Worm (Caenorhabditis elegans) whole organism, L4 larva: Measurements from ENCODE around the gene nhr-208.

Source experiments
- F10B5.3 ChIP-seq: sonication (generic microtip); optimal IDR thresholded peaks from 2 replicates; lab custom pipeline; 2016; ENCODE audit warnings: mild to moderate bottlenecking, missing genetic modification characterization, missing compliant biosample characterization
- F26F4.8 ChIP-seq: fragments of 200-800 bp; sonication (Bioruptor generic); conservative IDR thresholded peaks from 2 replicates; pipeline ENCODE4 v1.3.6; 2022; ENCODE audit warnings: missing genetic modification characterization, missing compliant biosample characterization
- F37D6.2 ChIP-seq: sonication (generic microtip); optimal IDR thresholded peaks from 2 replicates; lab custom pipeline; 2016; ENCODE audit warnings: mild to moderate bottlenecking, missing genetic modification characterization, missing compliant biosample characterization
- F49E8.2 ChIP-seq: sonication (generic microtip); optimal IDR thresholded peaks from 2 replicates; lab custom pipeline; 2016; ENCODE audit warnings: missing compliant biosample characterization, mild to moderate bottlenecking, missing genetic modification characterization, borderline replicate concordance
- R02D3.7 ChIP-seq: fragments of 150-350 bp; sonication (generic microtip); optimal IDR thresholded peaks from 3 replicates; lab custom pipeline; 2014; ENCODE audit warnings: missing biosample characterization, missing genetic modification characterization
- Y105C5A.15 ChIP-seq: fragments of 200-800 bp; sonication (Bioruptor generic); IDR thresholded peaks from 2 replicates; pipeline ENCODE4 v1.3.6; 2022; ENCODE audit warnings: missing genetic modification characterization, missing compliant biosample characterization
- ZK337.2 ChIP-seq: fragments of 200-800 bp; sonication (Bioruptor generic); IDR thresholded peaks from 2 replicates; pipeline ENCODE4 v1.3.6; 2022; ENCODE audit warnings: missing genetic modification reagents, missing genetic modification characterization, missing compliant biosample characterization
- ZK546.5 ChIP-seq, 2 experiments: sonication (generic microtip); optimal IDR thresholded peaks; 2 replicates each; lab custom pipeline; 2017; ENCODE audit warnings: missing biosample characterization in 2 of 2, missing genetic modification characterization in 2 of 2
- aha-1 ChIP-seq: fragments of 150-350 bp; peaks from one replicate; lab custom pipeline; 2014; ENCODE audit warnings: missing biosample characterization, missing genetic modification characterization
- ama-1 ChIP-seq: fragments of 150-350 bp; optimal IDR thresholded peaks from 2 replicates; lab custom pipeline; 2014; ENCODE audit warnings: inconsistent platforms, mixed read lengths
- attf-4 ChIP-seq: sonication (generic microtip); optimal IDR thresholded peaks from 3 replicates; lab custom pipeline; 2017; ENCODE audit warnings: missing biosample characterization, missing genetic modification characterization
- ceh-20 ChIP-seq: fragments of 200-800 bp; sonication (Bioruptor generic); IDR thresholded peaks from 2 replicates; pipeline ENCODE4 v1.3.6; 2022; ENCODE audit warnings: missing genetic modification reagents, missing genetic modification characterization, missing compliant biosample characterization
- ceh-28 ChIP-seq: fragments of 150-350 bp; optimal IDR thresholded peaks from 2 replicates; lab custom pipeline; 2014; ENCODE audit warnings: missing biosample characterization, missing genetic modification reagents, missing genetic modification characterization
- ceh-32 ChIP-seq: sonication (generic microtip); optimal IDR thresholded peaks from 2 replicates; lab custom pipeline; 2016; ENCODE audit warnings: mild to moderate bottlenecking, missing genetic modification characterization, missing compliant biosample characterization; ENCODE audit not compliant: poor library complexity
- ceh-44 ChIP-seq: fragments of 200-800 bp; sonication (Bioruptor generic); IDR thresholded peaks from 2 replicates; pipeline ENCODE4 v1.3.6; 2022; ENCODE audit warnings: missing genetic modification reagents, missing genetic modification characterization, missing compliant biosample characterization
- ceh-82 ChIP-seq: sonication (generic microtip); optimal IDR thresholded peaks from 2 replicates; lab custom pipeline; 2017; ENCODE audit warnings: missing biosample characterization, missing genetic modification characterization
- ces-1 ChIP-seq: fragments of 150-350 bp; sonication (generic microtip); optimal IDR thresholded peaks from 4 replicates; lab custom pipeline; 2014; ENCODE audit warnings: missing biosample characterization, missing genetic modification reagents, missing genetic modification characterization
- daf-12 ChIP-seq: fragments of 150-350 bp; optimal IDR thresholded peaks from 2 replicates; lab custom pipeline; 2014; ENCODE audit warnings: missing biosample characterization, missing genetic modification reagents, missing genetic modification characterization
- daf-19 ChIP-seq: fragments of 200-800 bp; sonication (Bioruptor generic); conservative IDR thresholded peaks from 2 replicates; pipeline ENCODE4 v1.3.6; 2022; ENCODE audit warnings: missing genetic modification characterization, missing compliant biosample characterization
- dmd-9 ChIP-seq: fragments of 200-800 bp; sonication (Bioruptor generic); IDR thresholded peaks from 2 replicates; pipeline ENCODE4 v1.3.6; 2022; ENCODE audit warnings: missing genetic modification reagents, missing genetic modification characterization, missing compliant biosample characterization
- duxl-1 ChIP-seq: sonication (generic microtip); optimal IDR thresholded peaks from 2 replicates; lab custom pipeline; 2016; ENCODE audit warnings: mild to moderate bottlenecking, missing genetic modification characterization, moderate library complexity, missing compliant biosample characterization; ENCODE audit not compliant: poor library complexity
- egl-27 ChIP-seq: sonication (generic microtip); optimal IDR thresholded peaks from 3 replicates; lab custom pipeline; 2017; ENCODE audit warnings: missing biosample characterization, missing genetic modification reagents, missing genetic modification characterization
- egl-43 ChIP-seq: fragments of 200-800 bp; sonication (Bioruptor generic); IDR thresholded peaks from 2 replicates; pipeline ENCODE4 v1.3.6; 2022; ENCODE audit warnings: missing genetic modification reagents, missing genetic modification characterization, missing compliant biosample characterization
- gei-8 ChIP-seq: fragments of 200-800 bp; sonication (Bioruptor generic); optimal IDR thresholded peaks from 2 replicates; lab custom pipeline; 2018; ENCODE audit warnings: mild to moderate bottlenecking, missing genetic modification characterization, missing compliant biosample characterization
- hif-1 ChIP-seq, 2 experiments: sonication (generic microtip); optimal IDR thresholded peaks; 2 replicates each; lab custom pipeline; 2016 to 2017; ENCODE audit warnings: missing compliant biosample characterization in 2 of 2, missing genetic modification characterization in 2 of 2, missing genetic modification reagents in 2 of 2, missing genotype in 2 of 2, mild to moderate bottlenecking in 1 of 2
- hlh-30 ChIP-seq: sonication (generic microtip); optimal IDR thresholded peaks from 2 replicates; lab custom pipeline; 2017; ENCODE audit warnings: antibody characterized with exemption, mild to moderate bottlenecking, missing genetic modification characterization, missing compliant biosample characterization; ENCODE audit not compliant: insufficient read depth
- jun-1 ChIP-seq: fragments of 150-350 bp; optimal IDR thresholded peaks from 2 replicates; lab custom pipeline; 2014; ENCODE audit warnings: missing biosample characterization, missing genetic modification reagents, missing genetic modification characterization
- lim-7 ChIP-seq: fragments of 200-800 bp; sonication (Bioruptor generic); IDR thresholded peaks from 2 replicates; pipeline ENCODE4 v1.3.6; 2022; ENCODE audit warnings: missing genetic modification characterization, missing compliant biosample characterization
- lin-13 ChIP-seq: fragments of 150-350 bp; optimal IDR thresholded peaks from 2 replicates; lab custom pipeline; 2014; ENCODE audit warnings: missing biosample characterization, missing genetic modification reagents, missing genetic modification characterization
- lin-38 ChIP-seq: fragments of 200-800 bp; sonication (Bioruptor generic); IDR thresholded peaks from 2 replicates; pipeline ENCODE4 v1.3.6; 2022; ENCODE audit warnings: missing genetic modification reagents, missing genetic modification characterization, missing compliant biosample characterization
- lin-39 ChIP-seq: fragments of 150-350 bp; optimal IDR thresholded peaks from 2 replicates; lab custom pipeline; 2014; ENCODE audit warnings: missing biosample characterization, missing genetic modification reagents, missing genetic modification characterization
- lsy-2 ChIP-seq, 2 experiments: fragments of 150-350 bp in 1 of 2; sonication (generic microtip) in 1 of 2; optimal IDR thresholded peaks; 2 replicates each; lab custom pipeline; 2014 to 2017; ENCODE audit warnings: missing biosample characterization in 2 of 2, missing genetic modification characterization in 2 of 2
- mdt-29 ChIP-seq: fragments of 200-800 bp; sonication (Bioruptor generic); IDR thresholded peaks from 2 replicates; pipeline ENCODE4 v1.3.6; 2022; ENCODE audit warnings: missing genetic modification reagents, missing genetic modification characterization, missing compliant biosample characterization
- nhr-10 ChIP-seq: fragments of 150-350 bp; optimal IDR thresholded peaks from 2 replicates; lab custom pipeline; 2014; ENCODE audit warnings: missing biosample characterization, missing genetic modification characterization
- nhr-111 ChIP-seq: fragments of 200-800 bp; sonication (Bioruptor generic); optimal IDR thresholded peaks from 2 replicates; lab custom pipeline; 2018; ENCODE audit warnings: mild to moderate bottlenecking, missing genetic modification characterization, missing compliant biosample characterization
- nhr-25 ChIP-seq: sonication (generic microtip); optimal IDR thresholded peaks from 2 replicates; lab custom pipeline; 2017; ENCODE audit warnings: missing genetic modification characterization, mild to moderate bottlenecking, missing compliant biosample characterization, antibody characterized with exemption, moderate library complexity, borderline replicate concordance; ENCODE audit not compliant: insufficient read depth
- nhr-76 ChIP-seq: fragments of 150-350 bp; optimal IDR thresholded peaks from 2 replicates; lab custom pipeline; 2014; ENCODE audit warnings: missing biosample characterization, missing genetic modification characterization
- pha-4 ChIP-seq, 2 experiments: fragments of 150-350 bp in 1 of 2; fragments of 200-800 bp in 1 of 2; sonication (Bioruptor generic) in 1 of 2; IDR thresholded peaks in 1 of 2; optimal IDR thresholded peaks in 1 of 2; 2 replicates each; pipeline versions ENCODE4 v1.3.6 to Lab custom; 2014 to 2022; ENCODE audit warnings: missing genetic modification characterization in 2 of 2, missing genetic modification reagents in 2 of 2, missing biosample characterization in 1 of 2, missing compliant biosample characterization in 1 of 2
- saeg-2 ChIP-seq: fragments of 200-800 bp; sonication (Bioruptor generic); IDR thresholded peaks from 2 replicates; pipeline ENCODE4 v1.3.6; 2022; ENCODE audit warnings: missing genetic modification reagents, missing genetic modification characterization, missing compliant biosample characterization
- snpc-4 ChIP-seq: fragments of 150-350 bp; optimal IDR thresholded peaks from 2 replicates; lab custom pipeline; 2014; ENCODE audit warnings: missing biosample characterization, missing genetic modification characterization
- spr-1 ChIP-seq: sonication (generic microtip); optimal IDR thresholded peaks from 2 replicates; lab custom pipeline; 2016; ENCODE audit warnings: mild to moderate bottlenecking, missing genetic modification characterization, missing compliant biosample characterization
- spr-3 ChIP-seq: fragments of 200-800 bp; sonication (Bioruptor generic); optimal IDR thresholded peaks from 2 replicates; lab custom pipeline; 2018; ENCODE audit warnings: mild to moderate bottlenecking, missing genetic modification characterization, missing compliant biosample characterization
- unc-39 ChIP-seq: sonication (generic microtip); optimal IDR thresholded peaks from 2 replicates; lab custom pipeline; 2017; ENCODE audit warnings: missing biosample characterization, missing genetic modification characterization
- unc-62 ChIP-seq, 3 experiments: fragments of 150-350 bp in 1 of 3; sonication (generic microtip); optimal IDR thresholded peaks in 2 of 3; peaks in 1 of 3; 1 replicate in 1 of 3; 2 replicates in 2 of 3; lab custom pipeline; 2014 to 2017; ENCODE audit warnings: missing biosample characterization in 3 of 3, missing genetic modification characterization in 3 of 3, missing genetic modification reagents in 3 of 3, missing genotype in 1 of 3
- vab-7 ChIP-seq: fragments of 200-800 bp; sonication (Bioruptor generic); IDR thresholded peaks from 2 replicates; pipeline ENCODE4 v1.3.6; 2022; ENCODE audit warnings: missing genetic modification reagents, missing genetic modification characterization, missing compliant biosample characterization
- zfp-2 ChIP-seq: sonication (generic microtip); optimal IDR thresholded peaks from 2 replicates; lab custom pipeline; 2016; ENCODE audit warnings: mild to moderate bottlenecking, missing genetic modification characterization, missing compliant biosample characterization
- zip-2 ChIP-seq: fragments of 150-350 bp; optimal IDR thresholded peaks from 2 replicates; lab custom pipeline; 2014; ENCODE audit warnings: missing biosample characterization, missing genetic modification characterization
- ztf-11 ChIP-seq: fragments of 150-350 bp; optimal IDR thresholded peaks from 2 replicates; lab custom pipeline; 2014; ENCODE audit warnings: missing biosample characterization, missing genetic modification characterization
- ztf-7 ChIP-seq: fragments of 150-350 bp; optimal IDR thresholded peaks from 2 replicates; lab custom pipeline; 2014; ENCODE audit warnings: missing biosample characterization, missing genetic modification characterization

The nhr-208 gene

ce11 chrV:12063036-12063435, 31.1 kb upstream of the nhr-208 start, which contains the start of gene clh-6 (continued):
- 0 out of 2 replicates have a peak, but pooled peaks have one; percentile 34 for TF ChIP-seq egl-43
- no peak for TF ChIP-seq saeg-2 (GFP tag; lab: Robert Waterston, UW)
- TF ChIP-seq lsy-2 (tag; optimal IDR thresholded peaks at IDR 0.05; lab: Kevin White, UChicago): peak in 1 of 2 experiments; percentile 50
- TF ChIP-seq ZK337.2 (GFP tag; lab: Robert Waterston, UW): no peak
- TF ChIP-seq ceh-82 (tag; lab: Kevin White, UChicago): no peak
- TF ChIP-seq lin-39 (tag; lab: Kevin White, UChicago): no peak

- TF ChIP-seq nhr-111 (GFP tag; lab: Kevin White, UChicago) (peak; percentile 22), F49E8.2 (tag; lab: Kevin White, UChicago) (no peak), Y105C5A.15 (no peak), ceh-28 (tag; lab: Kevin White, UChicago) (peak; percentile 27), R02D3.7 (tag; lab: Kevin White, UChicago) (no peak), ztf-7 (no peak), nhr-10 (tag; lab: Kevin White, UChicago) (no peak), ztf-11 (no peak), aha-1 (tag; lab: Kevin White, UChicago) (peak; percentile 93), snpc-4 (tag; lab: Kevin White, UChicago) (no peak), ceh-44 (GFP tag; lab: Robert Waterston, UW) (no peak), zip-2 (tag; lab: Kevin White, UChicago) (no peak), zfp-2 (tag; lab: Kevin White, UChicago) (no peak), jun-1 (no peak), spr-3 (GFP tag; lab: Kevin White, UChicago) (no peak), spr-1 (tag; lab: Kevin White, UChicago) (no peak), dmd-9 (no peak), ceh-20 (GFP tag; lab: Robert Waterston, UW) (no peak), F26F4.8 (GFP tag; lab: Robert Waterston, UW) (no peak), nhr-25 (tag; lab: Kevin White, UChicago) (no peak), lin-13 (GFP tag; lab: Kevin White, UChicago) (no peak), nhr-76 (tag; lab: Kevin White, UChicago) (no peak), ceh-32 (tag; lab: Kevin White, UChicago) (no peak), vab-7 (GFP tag; lab: Robert Waterston, UW) (no peak), lin-38 (no peak), daf-19 (GFP tag; lab: Robert Waterston, UW) (no peak), daf-12 (tag; lab: Kevin White, UChicago) (no peak), mdt-29 (no peak), F10B5.3 (tag; lab: Kevin White, UChicago) (no peak), ces-1 (GFP tag; lab: Kevin White, UChicago) (no peak), hlh-30 (tag; lab: Kevin White, UChicago) (peak; percentile 41), egl-27 (tag; lab: Kevin White, UChicago) (no peak), ama-1 (lab: Kevin White, UChicago) (no peak), lim-7 (GFP tag; lab: Robert Waterston, UW) (no peak), unc-39 (no peak), attf-4 (tag; lab: Kevin White, UChicago) (no peak), F37D6.2 (tag; lab: Kevin White, UChicago) (no peak), gei-8 (GFP tag; lab: Kevin White, UChicago) (no peak), unc-62 (GFP tag; optimal IDR thresholded peaks at IDR 0.05 in 1 of 2; lab: Kevin White, UChicago) (no peak), unc-62 (tag; optimal IDR thresholded peaks at IDR 0.05; lab: Kevin White, UChicago) (no peak), pha-4 (GFP tag; IDR thresholded peaks at IDR 0.05; lab: Robert Waterston, UW) (no peak), pha-4 (tag; optimal IDR thresholded peaks at IDR 0.05; lab: Kevin White, UChicago) (no peak), hif-1 (tag; optimal IDR thresholded peaks at IDR 0.05; lab: Kevin White, UChicago) (no peak), lsy-2 (tag; optimal IDR thresholded peaks at IDR 0.05; lab: Kevin White, UChicago) (peak in 1 of 2 experiments; percentile 13), duxl-1 (tag; lab: Kevin White, UChicago) (no peak), ZK546.5 (tag; optimal IDR thresholded peaks at IDR 0.05; lab: Kevin White, UChicago) (no peak)
These were observed 28.7 kb upstream of the nhr-208 start, which contains the start of gene pqn-53 for ce11 chrV:12065369-12065768. Gene pqn-53 (minus strand): TSS chrV:12065391.
